Fruit fly (Drosophila melanogaster) whole organism, embryonic: ENCODE data around the gene kri.

Source experiments
- Atf6 ChIP-seq: fragments of 200-800 bp; sonication (Bioruptor generic); IDR thresholded peaks from 2 replicates; pipeline ENCODE4 v1.3.6; 2022; ENCODE audit warnings: missing biosample characterization, missing genetic modification characterization
- Bdp1 ChIP-seq: fragments of 200-800 bp; sonication (Bioruptor generic); optimal IDR thresholded peaks from 3 replicates; lab custom pipeline; 2016; ENCODE audit warnings: missing biosample characterization, missing genetic modification characterization
- Blimp-1 ChIP-seq: fragments of 200-800 bp; sonication (Bioruptor generic); optimal IDR thresholded peaks from 3 replicates; lab custom pipeline; 2018; ENCODE audit warnings: missing biosample characterization, missing genetic modification characterization, mild to moderate bottlenecking, moderate library complexity, missing genetic modification reagents
- CG10267 ChIP-seq: fragments of 200-800 bp; sonication (Bioruptor generic); optimal IDR thresholded peaks from 2 replicates; lab custom pipeline; 2018; ENCODE audit warnings: missing biosample characterization, mild to moderate bottlenecking, missing genetic modification characterization, moderate library complexity
- CG10321 ChIP-seq: fragments of 200-800 bp; sonication (Bioruptor generic); IDR thresholded peaks from 2 replicates; pipeline ENCODE4 v1.3.6; 2022; ENCODE audit warnings: missing biosample characterization, missing genetic modification characterization
- CG11504 ChIP-seq: fragments of 200-800 bp; sonication (Bioruptor generic); optimal IDR thresholded peaks from 3 replicates; lab custom pipeline; 2019; ENCODE audit warnings: missing biosample characterization, mild to moderate bottlenecking, missing genetic modification characterization, moderate library complexity
- CG14014 ChIP-seq: fragments of 200-800 bp; sonication (Bioruptor generic); IDR thresholded peaks from 2 replicates; pipeline ENCODE4 v1.3.6; 2022; ENCODE audit warnings: missing biosample characterization, missing genetic modification characterization
- CG14860 ChIP-seq: fragments of 200-800 bp; sonication (Bioruptor generic); IDR thresholded peaks from 3 replicates; pipeline ENCODE4 v1.3.6; 2022; ENCODE audit warnings: missing biosample characterization, missing genetic modification characterization; ENCODE audit not compliant: partially characterized antibody
- CG16779 ChIP-seq: fragments of 200-800 bp; sonication (Bioruptor generic); IDR thresholded peaks from 2 replicates; pipeline ENCODE4 v1.3.6; 2022; ENCODE audit warnings: missing biosample characterization, missing genetic modification characterization
- CG17568 ChIP-seq: fragments of 200-800 bp; sonication (Bioruptor generic); optimal IDR thresholded peaks from 2 replicates; lab custom pipeline; 2018; ENCODE audit warnings: missing biosample characterization, mild to moderate bottlenecking, missing genetic modification characterization, moderate library complexity
- CG1792 ChIP-seq: fragments of 200-800 bp; sonication (Bioruptor generic); optimal IDR thresholded peaks from 2 replicates; lab custom pipeline; 2016; ENCODE audit warnings: missing biosample characterization, missing genetic modification characterization
- CG18011 ChIP-seq: fragments of 200-800 bp; sonication (Bioruptor generic); optimal IDR thresholded peaks from 2 replicates; lab custom pipeline; 2017; ENCODE audit warnings: missing biosample characterization, missing genetic modification characterization, mild to moderate bottlenecking, moderate library complexity, missing genotype
- CG18476 ChIP-seq: fragments of 200-800 bp; sonication (Bioruptor generic); optimal IDR thresholded peaks from 2 replicates; lab custom pipeline; 2016; ENCODE audit warnings: missing biosample characterization, mild to moderate bottlenecking, missing genetic modification characterization
- CG18619 ChIP-seq: fragments of 200-800 bp; sonication (Bioruptor generic); optimal IDR thresholded peaks from 3 replicates; lab custom pipeline; 2017; ENCODE audit warnings: missing biosample characterization, mild to moderate bottlenecking, missing genetic modification characterization
- CG3065 ChIP-seq: fragments of 200-800 bp; sonication (Bioruptor generic); optimal IDR thresholded peaks from 2 replicates; lab custom pipeline; 2016; ENCODE audit warnings: missing biosample characterization, missing genetic modification characterization
- CG31388 ChIP-seq: fragments of 200-800 bp; sonication (Bioruptor generic); optimal IDR thresholded peaks from 2 replicates; lab custom pipeline; 2016; ENCODE audit warnings: missing biosample characterization, missing genetic modification characterization
- CG31441 ChIP-seq: fragments of 200-800 bp; sonication (Bioruptor generic); IDR thresholded peaks from 2 replicates; pipeline ENCODE4 v1.3.6; 2022; ENCODE audit warnings: missing biosample characterization, missing genetic modification characterization
- CG3995 ChIP-seq: fragments of 200-800 bp; sonication (Bioruptor generic); optimal IDR thresholded peaks from 3 replicates; lab custom pipeline; 2016; ENCODE audit warnings: missing biosample characterization, missing genetic modification characterization
- CG42726 ChIP-seq: fragments of 200-800 bp; sonication (Bioruptor generic); IDR thresholded peaks from 2 replicates; pipeline ENCODE4 v1.3.6; 2022; ENCODE audit warnings: missing biosample characterization, missing genetic modification characterization; ENCODE audit not compliant: partially characterized antibody
- CG6175 ChIP-seq: fragments of 200-800 bp; sonication (Bioruptor generic); IDR thresholded peaks from 3 replicates; pipeline ENCODE4 v1.3.6; 2022; ENCODE audit warnings: missing biosample characterization, missing genetic modification characterization
- CG6254 ChIP-seq: fragments of 200-800 bp; sonication (Bioruptor generic); optimal IDR thresholded peaks from 3 replicates; lab custom pipeline; 2017; ENCODE audit warnings: mild to moderate bottlenecking, missing biosample characterization, missing genetic modification reagents, missing genetic modification characterization
- CG8089 ChIP-seq: fragments of 200-800 bp; sonication (Bioruptor generic); optimal IDR thresholded peaks from 3 replicates; lab custom pipeline; 2016; ENCODE audit warnings: missing biosample characterization, missing genetic modification characterization
- CG8281 ChIP-seq: fragments of 200-800 bp; sonication (Bioruptor generic); optimal IDR thresholded peaks from 2 replicates; lab custom pipeline; 2018; ENCODE audit warnings: missing biosample characterization, mild to moderate bottlenecking, missing genetic modification characterization, moderate library complexity
- CG8290 ChIP-seq, 3 experiments: fragments of 200-800 bp; sonication (Bioruptor generic); optimal IDR thresholded peaks; 2 replicates each; lab custom pipeline; 2016 to 2019; ENCODE audit warnings: missing biosample characterization in 3 of 3, missing genetic modification characterization in 3 of 3, mild to moderate bottlenecking in 2 of 3, moderate library complexity in 1 of 3
- CG9932 ChIP-seq: fragments of 200-800 bp; sonication (Bioruptor generic); IDR thresholded peaks from 2 replicates; pipeline ENCODE4 v1.3.6; 2022; ENCODE audit warnings: missing biosample characterization, missing genetic modification characterization
- Eip74EF ChIP-seq, 2 experiments: fragments of 200-800 bp in 1 of 2; fragments of >200 bp in 1 of 2; sonication (Bioruptor generic) in 1 of 2; optimal IDR thresholded peaks; 2 replicates each; lab custom pipeline; 2017 to 2019; ENCODE audit warnings: missing biosample characterization in 2 of 2, missing genetic modification characterization in 2 of 2, mild to moderate bottlenecking in 1 of 2, moderate library complexity in 1 of 2
- Ets65A ChIP-seq: fragments of 200-800 bp; sonication (Bioruptor generic); peaks from one replicate; lab custom pipeline; 2016; ENCODE audit warnings: missing biosample characterization, missing genetic modification characterization
- H2.0 ChIP-seq: fragments of 200-800 bp; sonication (Bioruptor generic); IDR thresholded peaks from 2 replicates; pipeline ENCODE4 v1.3.6; 2022; ENCODE audit warnings: missing biosample characterization, missing genetic modification characterization
- HmgZ ChIP-seq: fragments of 200-800 bp; sonication (Bioruptor generic); optimal IDR thresholded peaks from 2 replicates; lab custom pipeline; 2018; ENCODE audit warnings: missing biosample characterization, mild to moderate bottlenecking, missing genetic modification characterization
- Med ChIP-seq: fragments of 200-800 bp; sonication (Bioruptor generic); peaks from one replicate; lab custom pipeline; 2016; ENCODE audit warnings: missing biosample characterization, missing genetic modification characterization, mild to moderate bottlenecking, inconsistent platforms, moderate library complexity
- NC2α ChIP-seq: fragments of 200-800 bp; sonication (Bioruptor generic); optimal IDR thresholded peaks from 2 replicates; lab custom pipeline; 2016; ENCODE audit warnings: missing biosample characterization, missing genetic modification characterization
- NC2β ChIP-seq: fragments of 200-800 bp; sonication (Bioruptor generic); optimal IDR thresholded peaks from 2 replicates; lab custom pipeline; 2016; ENCODE audit warnings: missing biosample characterization, missing genetic modification characterization
- Tbp ChIP-seq: fragments of >200 bp; optimal IDR thresholded peaks from 2 replicates; lab custom pipeline; 2018; ENCODE audit warnings: missing biosample characterization, missing genetic modification characterization
- ash1 ChIP-seq: fragments of 200-800 bp; sonication (Bioruptor generic); optimal IDR thresholded peaks from 2 replicates; lab custom pipeline; 2018; ENCODE audit warnings: missing biosample characterization, mild to moderate bottlenecking, missing genetic modification characterization
- bcd ChIP-seq: fragments of 200-800 bp; sonication (Bioruptor generic); optimal IDR thresholded peaks from 2 replicates; lab custom pipeline; 2017; ENCODE audit warnings: missing biosample characterization, mild to moderate bottlenecking, missing genetic modification characterization
- croc ChIP-seq: fragments of 200-800 bp; sonication (Bioruptor generic); conservative IDR thresholded peaks from 3 replicates; pipeline ENCODE4 v1.3.6; 2022; ENCODE audit warnings: missing biosample characterization, missing genetic modification characterization
- dati ChIP-seq: fragments of 200-800 bp; sonication (Bioruptor generic); IDR thresholded peaks from 2 replicates; pipeline ENCODE4 v1.3.6; 2022; ENCODE audit warnings: missing biosample characterization, missing genetic modification characterization
- ems ChIP-seq: fragments of 200-800 bp; sonication (Bioruptor generic); optimal IDR thresholded peaks from 3 replicates; lab custom pipeline; 2016; ENCODE audit warnings: missing biosample characterization, missing genetic modification characterization
- hbn ChIP-seq: fragments of 200-800 bp; sonication (Bioruptor generic); IDR thresholded peaks from 2 replicates; pipeline ENCODE4 v1.3.6; 2022; ENCODE audit warnings: missing biosample characterization, missing genetic modification characterization; ENCODE audit not compliant: partially characterized antibody
- kay ChIP-seq: fragments of 200-800 bp; sonication (Bioruptor generic); optimal IDR thresholded peaks from 2 replicates; lab custom pipeline; 2016; ENCODE audit warnings: missing biosample characterization, missing genetic modification characterization
- pfk ChIP-seq: fragments of 200-800 bp; sonication (Bioruptor generic); optimal IDR thresholded peaks from 2 replicates; lab custom pipeline; 2018; ENCODE audit warnings: missing biosample characterization, mild to moderate bottlenecking, missing genetic modification characterization, moderate library complexity
- psq ChIP-seq: fragments of 200-800 bp; sonication (Bioruptor generic); optimal IDR thresholded peaks from 2 replicates; lab custom pipeline; 2017; ENCODE audit warnings: missing biosample characterization, missing genetic modification characterization
- pzg ChIP-seq: fragments of 200-800 bp; sonication (Bioruptor generic); optimal IDR thresholded peaks from 3 replicates; lab custom pipeline; 2018; ENCODE audit warnings: missing biosample characterization, mild to moderate bottlenecking, missing genetic modification characterization, moderate library complexity
- row ChIP-seq: fragments of 200-800 bp; sonication (Bioruptor generic); IDR thresholded peaks from 3 replicates; pipeline ENCODE4 v1.3.6; 2022; ENCODE audit warnings: missing biosample characterization, missing genetic modification characterization
- scrt ChIP-seq: fragments of 200-800 bp; sonication (Bioruptor generic); optimal IDR thresholded peaks from 2 replicates; lab custom pipeline; 2018; ENCODE audit warnings: missing biosample characterization, mild to moderate bottlenecking, missing genetic modification characterization, moderate library complexity
- sqz ChIP-seq: fragments of 200-800 bp; sonication (Bioruptor generic); optimal IDR thresholded peaks from 3 replicates; lab custom pipeline; 2018; ENCODE audit warnings: missing biosample characterization, mild to moderate bottlenecking, missing genetic modification characterization
- sr ChIP-seq: fragments of 200-800 bp; sonication (Bioruptor generic); IDR thresholded peaks from 3 replicates; pipeline ENCODE4 v1.3.6; 2022; ENCODE audit warnings: missing biosample characterization, missing genetic modification characterization
- zf30C ChIP-seq: fragments of 200-800 bp; sonication (Bioruptor generic); optimal IDR thresholded peaks from 3 replicates; lab custom pipeline; 2018; ENCODE audit warnings: missing biosample characterization, mild to moderate bottlenecking, missing genetic modification characterization

Gene kri

DNA sequence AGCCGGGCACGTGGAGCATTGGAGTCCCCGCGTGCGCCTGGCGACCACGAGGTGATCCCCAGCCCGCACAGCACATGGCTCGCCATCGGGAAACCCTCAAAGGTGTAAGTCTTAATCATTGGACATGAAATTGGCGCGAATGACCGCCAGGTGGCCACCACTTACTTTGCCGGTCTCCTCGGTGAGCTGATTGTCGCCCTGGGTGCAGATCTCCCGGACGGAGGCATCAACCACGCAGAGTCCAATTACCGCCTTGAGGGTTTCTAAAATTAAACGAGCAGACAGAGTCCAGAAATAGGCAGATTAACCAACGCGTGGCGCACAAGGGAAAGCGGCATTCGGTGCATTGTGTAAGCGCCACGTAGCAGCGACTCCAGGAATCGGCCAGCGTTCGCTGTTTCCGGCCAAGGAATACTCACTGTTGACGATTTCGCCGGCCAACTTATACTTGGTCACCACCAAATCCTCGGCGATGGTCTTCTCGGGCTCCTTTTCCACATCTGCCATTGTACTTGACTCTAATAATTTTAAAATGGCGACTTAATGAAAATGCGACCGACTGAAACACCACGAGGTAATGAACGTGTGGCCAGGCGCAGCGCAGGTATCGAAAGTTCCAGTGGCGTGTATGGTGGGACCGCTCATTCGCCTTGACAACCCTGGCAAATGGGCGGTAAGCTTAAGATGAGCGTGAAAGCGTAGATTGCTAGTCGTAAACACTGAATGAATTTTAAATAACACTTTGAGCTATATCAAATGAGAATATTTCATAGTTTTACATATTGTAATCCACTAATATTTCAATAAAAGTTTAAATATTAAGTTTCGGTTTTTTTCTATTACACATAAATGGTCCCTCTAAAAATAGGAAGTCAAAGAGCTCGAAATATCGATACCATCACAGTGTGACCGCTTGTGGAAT is 45.6 kb upstream of the kri start, which contains the start of gene CG10576 (continued):
- TF ChIP-seq kay (GFP tag; lab: Kevin White, UChicago) (no peak), CG11504 (no peak), psq (no peak), pfk (no peak), CG14014 (no peak), Atf6 (GFP tag; lab: Robert Waterston, UW) (no peak), bcd (GFP tag; lab: Kevin White, UChicago) (no peak), CG18619 (no peak), CG10321 (GFP tag; lab: Robert Waterston, UW) (no peak), CG3065 (GFP tag; lab: Kevin White, UChicago) (peak; percentile 12), CG6254 (GFP tag; lab: Kevin White, UChicago) (no peak), CG16779 (GFP tag; lab: Robert Waterston, UW) (no peak), NC2α (no peak), CG10267 (peak; percentile 58), scrt (GFP tag; lab: Kevin White, UChicago) (no peak), hbn (GFP tag; lab: Robert Waterston, UW) (peak; percentile 60; the same call in 1 of the 2 replicates), CG18476 (GFP tag; lab: Kevin White, UChicago) (no peak), Blimp-1 (GFP tag; lab: Kevin White, UChicago) (no peak), CG3995 (GFP tag; lab: Kevin White, UChicago) (peak; percentile 17), row (peak; percentile 76), NC2β (peak; percentile 3), sr (GFP tag; lab: Robert Waterston, UW) (no peak), CG31441 (no peak), CG6175 (GFP tag; lab: Robert Waterston, UW) (no peak), CG8290 (GFP tag; optimal IDR thresholded peaks at IDR 0.05; lab: Kevin White, UChicago) (no peak), CG8290 (tag; optimal IDR thresholded peaks at IDR 0.05; lab: Kevin White, UChicago) (no peak), CG18011 (GFP tag; lab: Kevin White, UChicago) (no peak), Bdp1 (GFP tag; lab: Kevin White, UChicago) (no peak), CG42726 (GFP tag; lab: Robert Waterston, UW) (no peak), CG31388 (no peak), CG17568 (GFP tag; lab: Kevin White, UChicago) (no peak), CG14860 (GFP tag; lab: Robert Waterston, UW) (0 out of 3 replicates have a peak, but pooled peaks have one; percentile 43), ems (GFP tag; lab: Kevin White, UChicago) (no peak), croc (GFP tag; lab: Robert Waterston, UW) (no peak), pzg (peak; percentile 84), CG8089 (GFP tag; lab: Kevin White, UChicago) (no peak), sqz (GFP tag; lab: Kevin White, UChicago) (no peak), Eip74EF (GFP tag; optimal IDR thresholded peaks at IDR 0.05; lab: Kevin White, UChicago) (no peak), Ets65A (peak; percentile 75), Med (GFP tag; lab: Kevin White, UChicago) (peak; percentile 86), dati (GFP tag; lab: Robert Waterston, UW) (no peak), CG9932 (GFP tag; lab: Robert Waterston, UW) (peak; percentile 5; the same call in 1 of the 2 replicates), H2.0 (no peak), Tbp (peak; percentile 78), HmgZ (tag; lab: Kevin White, UChicago) (peak; percentile 9), CG1792 (no peak), CG8281 (tag; lab: Kevin White, UChicago) (no peak), zf30C (GFP tag; lab: Kevin White, UChicago) (no peak), ash1 (GFP tag; lab: Kevin White, UChicago) (no peak)
